Worm (Caenorhabditis elegans): ENCODE measurements around the gene frpr-1.

frpr-1 gene

DNA sequence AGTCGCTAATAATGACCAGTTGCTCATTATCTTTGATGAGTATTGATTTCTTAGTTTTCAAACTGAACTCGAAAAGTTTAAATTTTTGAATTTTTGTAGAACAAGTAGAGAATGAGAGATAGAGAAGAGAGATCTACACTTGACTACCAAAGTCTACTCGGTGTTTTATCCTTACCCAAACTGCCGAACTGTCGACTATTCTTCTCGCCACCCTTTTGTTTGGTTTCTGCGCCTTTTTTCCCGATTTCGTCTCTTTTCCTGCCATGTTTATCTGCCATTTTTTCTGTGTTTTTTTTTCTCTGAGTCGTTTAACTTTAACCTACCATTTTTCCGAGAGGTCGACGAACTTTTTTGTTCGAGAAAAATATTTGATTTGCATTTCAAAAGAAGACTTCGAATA is 6.2 kb downstream of the frpr-1 start, which contains the start of gene C02B8.12:
TSS of gene C02B8.12 (minus strand) at position 175 of the 400 bp plus-strand sequence.
- no peak for TF ChIP-seq lin-35 (GFP tag; optimal IDR thresholded peaks at IDR 0.05)
- TF ChIP-seq hmg-20 (GFP tag; IDR thresholded peaks at IDR 0.05): no peak
- TF ChIP-seq K11D2.4 (GFP tag; IDR thresholded peaks at IDR 0.05): no peak
- TF ChIP-seq tbx-9 (tag; optimal IDR thresholded peaks at IDR 0.05; ENCODE audit: borderline replicate concordance): no peak
- TF ChIP-seq efl-1 (GFP tag; optimal IDR thresholded peaks at IDR 0.05): no peak
- no peak for TF ChIP-seq aptf-3 (GFP tag; IDR thresholded peaks at IDR 0.05)
- no peak for TF ChIP-seq D2030.7 (GFP tag; IDR thresholded peaks at IDR 0.05)
- TF ChIP-seq snpc-1.3 (tag; optimal IDR thresholded peaks at IDR 0.05; ENCODE audit: insufficient read depth): no peak
- TF ChIP-seq egl-44 (GFP tag; IDR thresholded peaks at IDR 0.05): no peak
- no peak for TF ChIP-seq sea-2 (GFP tag; IDR thresholded peaks at IDR 0.05)

ce11 chrX:8120281-8120680 is 9.2 kb downstream of the frpr-1 start:
- TF ChIP-seq hlh-26 (GFP tag; conservative IDR thresholded peaks at IDR 0.05) (no peak), sdz-38 (tag; optimal IDR thresholded peaks at IDR 0.05) (no peak), B0261.1 (tag; optimal IDR thresholded peaks at IDR 0.05) (no peak), attf-3 (GFP tag; conservative IDR thresholded peaks at IDR 0.05) (no peak), F52B5.7 (tag; optimal IDR thresholded peaks at IDR 0.05) (no peak), egrh-3 (GFP tag; IDR thresholded peaks at IDR 0.05) (no peak), zim-3 (tag; optimal IDR thresholded peaks at IDR 0.05) (no peak), unc-62 (GFP tag; optimal IDR thresholded peaks at IDR 0.05) (no peak), akir-1 (GFP tag; optimal IDR thresholded peaks at IDR 0.05) (no peak), sptf-2 (GFP tag; optimal IDR thresholded peaks at IDR 0.05) (no peak), lsy-27 (tag; optimal IDR thresholded peaks at IDR 0.05; ENCODE audit: borderline replicate concordance, insufficient read depth) (no peak), nhr-80 (tag; optimal IDR thresholded peaks at IDR 0.05) (no peak), let-607 (tag; optimal IDR thresholded peaks at IDR 0.05) (no peak), ztf-22 (GFP tag; optimal IDR thresholded peaks at IDR 0.05) (no peak), madf-6 (GFP tag; IDR thresholded peaks at IDR 0.05) (no peak)

DNA sequence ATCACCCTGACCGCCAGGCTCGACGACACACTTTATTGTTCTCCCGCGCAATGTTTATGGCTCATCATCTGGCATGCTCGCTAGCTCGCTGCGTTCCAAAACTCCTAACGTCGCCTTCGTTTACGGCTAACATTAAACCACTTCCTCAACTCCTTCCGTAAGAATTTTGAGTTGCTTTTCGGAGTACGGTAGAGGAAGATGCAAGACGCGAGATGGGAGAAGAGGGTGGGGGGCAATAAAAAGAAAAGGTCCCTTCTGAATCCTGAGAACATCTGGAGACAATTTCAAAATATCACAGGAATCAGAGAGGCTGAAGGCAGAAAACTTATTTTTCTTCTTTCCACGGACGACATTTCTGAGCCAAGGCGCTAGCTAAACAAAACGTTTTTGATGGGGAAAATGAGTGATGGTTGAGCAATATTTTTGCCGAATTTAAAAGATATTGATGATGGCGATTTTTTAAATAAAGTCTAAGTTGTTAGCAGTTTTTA is 11.6 kb downstream of the frpr-1 start:
- TF ChIP-seq egl-18 (GFP tag; IDR thresholded peaks at IDR 0.05): no peak
- no peak for TF ChIP-seq attf-5 (GFP tag; optimal IDR thresholded peaks at IDR 0.05)
- no peak for TF ChIP-seq unc-62 (GFP tag; optimal IDR thresholded peaks at IDR 0.05)
- TF ChIP-seq dox-1 (GFP tag; IDR thresholded peaks at IDR 0.05): no peak
- no peak for TF ChIP-seq snpc-1.3 (tag; optimal IDR thresholded peaks at IDR 0.05; ENCODE audit: insufficient read depth)
- no peak for TF ChIP-seq mcd-1 (GFP tag; IDR thresholded peaks at IDR 0.05)
- TF ChIP-seq tbx-9 (tag; optimal IDR thresholded peaks at IDR 0.05; ENCODE audit: borderline replicate concordance): no peak
- no peak for TF ChIP-seq madf-6 (GFP tag; IDR thresholded peaks at IDR 0.05)

- TF ChIP-seq mel-28 (tag; optimal IDR thresholded peaks at IDR 0.05; ENCODE audit: borderline replicate concordance) (no peak), F37B4.10 (GFP tag; IDR thresholded peaks at IDR 0.05) (no peak), ceh-100 (GFP tag; IDR thresholded peaks at IDR 0.05) (no peak), Y95B8A.8 (GFP tag; IDR thresholded peaks at IDR 0.05) (no peak), bed-1 (GFP tag; IDR thresholded peaks at IDR 0.05) (no peak), ztf-25 (GFP tag; IDR thresholded peaks at IDR 0.05) (no peak), ama-1 (optimal IDR thresholded peaks at IDR 0.05) (no peak), ama-1 (GFP tag; optimal IDR thresholded peaks at IDR 0.05) (no peak), F22D6.2 (tag; optimal IDR thresholded peaks at IDR 0.05) (no peak), tlf-1 (GFP tag; optimal IDR thresholded peaks at IDR 0.05) (no peak)
These were observed 13.3 kb downstream of the frpr-1 start, which contains the start of gene hlh-8 for ce11 chrX:8116157-8116556. Gene hlh-8, plus strand, starts transcription at chrX:8116457.
